Fruit fly (Drosophila melanogaster) whole organism, embryonic: ENCODE results near the gene Spn75F.

ENCODE experiments used
- B-H2 ChIP-seq: fragments of 200-800 bp; sonication (Bioruptor generic); optimal IDR thresholded peaks from 2 replicates; lab custom pipeline; 2018; ENCODE audit warnings: missing biosample characterization, mild to moderate bottlenecking, missing genetic modification characterization
- BtbVII ChIP-seq: fragments of 200-800 bp; sonication (Bioruptor generic); optimal IDR thresholded peaks from 3 replicates; lab custom pipeline; 2017; ENCODE audit warnings: missing biosample characterization, mild to moderate bottlenecking, missing genetic modification characterization
- CG1233 ChIP-seq: fragments of 200-800 bp; sonication (Bioruptor generic); optimal IDR thresholded peaks from 4 replicates; lab custom pipeline; 2018; ENCODE audit warnings: missing biosample characterization, mild to moderate bottlenecking, missing genetic modification characterization
- CG13775 ChIP-seq: fragments of 200-800 bp; sonication (Bioruptor generic); optimal IDR thresholded peaks from 3 replicates; lab custom pipeline; 2017; ENCODE audit warnings: missing biosample characterization, mild to moderate bottlenecking, missing genetic modification characterization
- CG13894 ChIP-seq: fragments of 200-800 bp; sonication (Bioruptor generic); optimal IDR thresholded peaks from 3 replicates; lab custom pipeline; 2018; ENCODE audit warnings: missing biosample characterization, mild to moderate bottlenecking, missing genetic modification characterization, moderate library complexity
- CG18619 ChIP-seq: fragments of 200-800 bp; sonication (Bioruptor generic); optimal IDR thresholded peaks from 3 replicates; lab custom pipeline; 2017; ENCODE audit warnings: missing biosample characterization, mild to moderate bottlenecking, missing genetic modification characterization
- CG31441 ChIP-seq: fragments of 200-800 bp; sonication (Bioruptor generic); IDR thresholded peaks from 2 replicates; pipeline ENCODE4 v1.3.6; 2022; ENCODE audit warnings: missing biosample characterization, missing genetic modification characterization
- CG4617 ChIP-seq: fragments of 200-800 bp; sonication (Bioruptor generic); optimal IDR thresholded peaks from 3 replicates; lab custom pipeline; 2016; ENCODE audit warnings: missing biosample characterization, missing genetic modification characterization, borderline replicate concordance
- CG9215 ChIP-seq: fragments of 200-800 bp; sonication (Bioruptor generic); IDR thresholded peaks from 2 replicates; pipeline ENCODE4 v1.3.6; 2022; ENCODE audit warnings: missing biosample characterization, missing genetic modification characterization
- CG9932 ChIP-seq: fragments of 200-800 bp; sonication (Bioruptor generic); IDR thresholded peaks from 2 replicates; pipeline ENCODE4 v1.3.6; 2022; ENCODE audit warnings: missing biosample characterization, missing genetic modification characterization
- CoRest ChIP-seq: fragments of 200-800 bp; sonication (Bioruptor generic); optimal IDR thresholded peaks from 3 replicates; lab custom pipeline; 2018; ENCODE audit warnings: missing biosample characterization, mild to moderate bottlenecking, missing genetic modification characterization, moderate library complexity
- D ChIP-seq, 2 experiments: fragments of 200-800 bp in 1 of 2; fragments of >200 bp in 1 of 2; sonication (Bioruptor generic) in 1 of 2; optimal IDR thresholded peaks; 2 replicates in 1 of 2; 3 replicates in 1 of 2; lab custom pipeline; 2017; ENCODE audit warnings: mild to moderate bottlenecking in 1 of 2, missing biosample characterization in 1 of 2, missing genetic modification characterization in 1 of 2, missing genetic modification reagents in 1 of 2
- D19A ChIP-seq: fragments of 200-800 bp; optimal IDR thresholded peaks from 3 replicates; lab custom pipeline; 2019; ENCODE audit warnings: missing biosample characterization, mild to moderate bottlenecking, missing genetic modification characterization, moderate library complexity
- D19B ChIP-seq: fragments of 200-800 bp; sonication (Bioruptor generic); optimal IDR thresholded peaks from 2 replicates; lab custom pipeline; 2017; ENCODE audit warnings: missing biosample characterization, mild to moderate bottlenecking, missing genetic modification characterization
- Doc3 ChIP-seq: fragments of 200-800 bp; sonication (Bioruptor generic); IDR thresholded peaks from 3 replicates; pipeline ENCODE4 v1.3.6; 2022; ENCODE audit warnings: missing biosample characterization, missing genetic modification characterization; ENCODE audit not compliant: partially characterized antibody
- Fer3 ChIP-seq: fragments of 200-800 bp; sonication (Bioruptor generic); optimal IDR thresholded peaks from 2 replicates; lab custom pipeline; 2018; ENCODE audit warnings: missing biosample characterization, mild to moderate bottlenecking, missing genetic modification characterization, moderate library complexity
- HLH3B ChIP-seq: fragments of 200-800 bp; sonication (Bioruptor generic); IDR thresholded peaks from 2 replicates; pipeline ENCODE4 v1.3.6; 2022; ENCODE audit warnings: missing biosample characterization, missing genetic modification characterization
- Hr51 ChIP-seq, 2 experiments: fragments of 200-800 bp; sonication (Bioruptor generic); optimal IDR thresholded peaks; 2 replicates in 1 of 2; 3 replicates in 1 of 2; lab custom pipeline; 2016 to 2018; ENCODE audit warnings: missing biosample characterization in 2 of 2, missing genetic modification characterization in 2 of 2, mild to moderate bottlenecking in 1 of 2, moderate library complexity in 1 of 2
- NFAT ChIP-seq: fragments of 200-800 bp; sonication (Bioruptor generic); IDR thresholded peaks from 2 replicates; pipeline ENCODE4 v1.3.6; 2022; ENCODE audit warnings: missing biosample characterization, missing genetic modification characterization
- Opbp ChIP-seq: fragments of 200-800 bp; sonication (Bioruptor generic); IDR thresholded peaks from 3 replicates; pipeline ENCODE4 v1.3.6; 2022; ENCODE audit warnings: missing biosample characterization, missing genetic modification characterization; ENCODE audit not compliant: partially characterized antibody
- Ravus ChIP-seq: fragments of 200-800 bp; sonication (Bioruptor generic); IDR thresholded peaks from 2 replicates; pipeline ENCODE4 v1.3.6; 2022; ENCODE audit warnings: missing biosample characterization, missing genetic modification characterization
- Taf1 ChIP-seq: fragments of 200-800 bp; sonication (Bioruptor generic); IDR thresholded peaks from 2 replicates; pipeline ENCODE4 v1.3.6; 2022; ENCODE audit warnings: missing biosample characterization, missing genetic modification characterization
- Xrp1 ChIP-seq: fragments of 200-800 bp; sonication (Bioruptor generic); IDR thresholded peaks from 2 replicates; pipeline ENCODE4 v1.3.6; 2022; ENCODE audit warnings: missing biosample characterization, missing genetic modification characterization
- abd-A ChIP-seq: fragments of 200-800 bp; sonication (Bioruptor generic); optimal IDR thresholded peaks from 3 replicates; lab custom pipeline; 2019; ENCODE audit warnings: missing biosample characterization, mild to moderate bottlenecking, missing genetic modification characterization, moderate library complexity
- ase ChIP-seq: fragments of 200-800 bp; sonication (Bioruptor generic); IDR thresholded peaks from 3 replicates; pipeline ENCODE4 v1.3.6; 2022; ENCODE audit warnings: missing biosample characterization, missing genetic modification characterization
- ash1 ChIP-seq: fragments of 200-800 bp; sonication (Bioruptor generic); optimal IDR thresholded peaks from 2 replicates; lab custom pipeline; 2018; ENCODE audit warnings: missing biosample characterization, mild to moderate bottlenecking, missing genetic modification characterization
- bcd ChIP-seq: fragments of 200-800 bp; sonication (Bioruptor generic); optimal IDR thresholded peaks from 2 replicates; lab custom pipeline; 2017; ENCODE audit warnings: missing biosample characterization, mild to moderate bottlenecking, missing genetic modification characterization
- bsh ChIP-seq, 2 experiments: fragments of 200-800 bp; sonication (Bioruptor generic); optimal IDR thresholded peaks; 2 replicates each; lab custom pipeline; 2017 to 2018; ENCODE audit warnings: mild to moderate bottlenecking in 2 of 2, missing biosample characterization in 2 of 2, missing genetic modification characterization in 2 of 2, moderate library complexity in 1 of 2
- ci ChIP-seq: fragments of 200-800 bp; sonication (Bioruptor generic); IDR thresholded peaks from 3 replicates; pipeline ENCODE4 v1.3.6; 2022; ENCODE audit warnings: missing biosample characterization, missing genetic modification characterization
- cwo ChIP-seq: fragments of 200-800 bp; sonication (Bioruptor generic); optimal IDR thresholded peaks from 3 replicates; lab custom pipeline; 2017; ENCODE audit warnings: missing biosample characterization, missing genetic modification characterization, mild to moderate bottlenecking, moderate library complexity, missing genetic modification reagents
- fd3F ChIP-seq: fragments of 200-800 bp; sonication (Bioruptor generic); optimal IDR thresholded peaks from 2 replicates; lab custom pipeline; 2018; ENCODE audit warnings: missing biosample characterization, mild to moderate bottlenecking, missing genetic modification characterization, moderate library complexity
- gcm ChIP-seq: fragments of 200-800 bp; sonication (Bioruptor generic); optimal IDR thresholded peaks from 2 replicates; lab custom pipeline; 2019; ENCODE audit warnings: missing biosample characterization, mild to moderate bottlenecking, missing genetic modification characterization, moderate library complexity
- grau ChIP-seq: fragments of 200-800 bp; optimal IDR thresholded peaks from 3 replicates; lab custom pipeline; 2019; ENCODE audit warnings: missing biosample characterization, mild to moderate bottlenecking, missing genetic modification characterization, moderate library complexity
- grn ChIP-seq: fragments of 200-800 bp; sonication (Bioruptor generic); optimal IDR thresholded peaks from 3 replicates; lab custom pipeline; 2017; ENCODE audit warnings: missing biosample characterization, missing genetic modification characterization
- hbn ChIP-seq: fragments of 200-800 bp; sonication (Bioruptor generic); IDR thresholded peaks from 2 replicates; pipeline ENCODE4 v1.3.6; 2022; ENCODE audit warnings: missing biosample characterization, missing genetic modification characterization; ENCODE audit not compliant: partially characterized antibody
- jing ChIP-seq: fragments of 200-800 bp; sonication (Bioruptor generic); optimal IDR thresholded peaks from 2 replicates; lab custom pipeline; 2018; ENCODE audit warnings: missing biosample characterization, mild to moderate bottlenecking, missing genetic modification characterization
- lab ChIP-seq: fragments of 200-800 bp; sonication (Bioruptor generic); optimal IDR thresholded peaks from 3 replicates; lab custom pipeline; 2017; ENCODE audit warnings: missing biosample characterization, missing genetic modification characterization, mild to moderate bottlenecking, moderate library complexity, missing genetic modification reagents
- lov ChIP-seq, 2 experiments: fragments of 200-800 bp in 1 of 2; fragments of >200 bp in 1 of 2; sonication (Bioruptor generic) in 1 of 2; IDR thresholded peaks in 1 of 2; optimal IDR thresholded peaks in 1 of 2; 2 replicates in 1 of 2; 3 replicates in 1 of 2; pipeline versions ENCODE4 v1.3.6 to Lab custom; 2017 to 2022; ENCODE audit warnings: missing biosample characterization in 1 of 2, missing genetic modification characterization in 1 of 2
- nmo ChIP-seq: fragments of 200-800 bp; sonication (Bioruptor generic); optimal IDR thresholded peaks from 2 replicates; lab custom pipeline; 2018; ENCODE audit warnings: missing biosample characterization, mild to moderate bottlenecking, missing genetic modification characterization, moderate library complexity
- onecut ChIP-seq: fragments of 200-800 bp; sonication (Bioruptor generic); IDR thresholded peaks from 2 replicates; pipeline ENCODE4 v1.3.6; 2022; ENCODE audit warnings: missing biosample characterization, missing genetic modification characterization
- pum ChIP-seq: fragments of 200-800 bp; sonication (Bioruptor generic); optimal IDR thresholded peaks from 2 replicates; lab custom pipeline; 2016; ENCODE audit warnings: missing biosample characterization, missing genetic modification characterization
- pzg ChIP-seq: fragments of 200-800 bp; sonication (Bioruptor generic); optimal IDR thresholded peaks from 3 replicates; lab custom pipeline; 2018; ENCODE audit warnings: missing biosample characterization, mild to moderate bottlenecking, missing genetic modification characterization, moderate library complexity
- row ChIP-seq: fragments of 200-800 bp; sonication (Bioruptor generic); IDR thresholded peaks from 3 replicates; pipeline ENCODE4 v1.3.6; 2022; ENCODE audit warnings: missing biosample characterization, missing genetic modification characterization
- tio ChIP-seq: fragments of 200-800 bp; sonication (Bioruptor generic); optimal IDR thresholded peaks from 2 replicates; lab custom pipeline; 2017; ENCODE audit warnings: missing biosample characterization, missing genetic modification characterization, inconsistent platforms
- vfl ChIP-seq: fragments of 200-800 bp; sonication (Bioruptor generic); optimal IDR thresholded peaks from 2 replicates; lab custom pipeline; 2016; ENCODE audit warnings: missing biosample characterization, missing genetic modification characterization
- zfh1 ChIP-seq: fragments of 200-800 bp; sonication (Bioruptor generic); IDR thresholded peaks from 3 replicates; pipeline ENCODE4 v1.3.6; 2022; ENCODE audit warnings: missing biosample characterization, missing genetic modification characterization

The Spn75F gene

DNA sequence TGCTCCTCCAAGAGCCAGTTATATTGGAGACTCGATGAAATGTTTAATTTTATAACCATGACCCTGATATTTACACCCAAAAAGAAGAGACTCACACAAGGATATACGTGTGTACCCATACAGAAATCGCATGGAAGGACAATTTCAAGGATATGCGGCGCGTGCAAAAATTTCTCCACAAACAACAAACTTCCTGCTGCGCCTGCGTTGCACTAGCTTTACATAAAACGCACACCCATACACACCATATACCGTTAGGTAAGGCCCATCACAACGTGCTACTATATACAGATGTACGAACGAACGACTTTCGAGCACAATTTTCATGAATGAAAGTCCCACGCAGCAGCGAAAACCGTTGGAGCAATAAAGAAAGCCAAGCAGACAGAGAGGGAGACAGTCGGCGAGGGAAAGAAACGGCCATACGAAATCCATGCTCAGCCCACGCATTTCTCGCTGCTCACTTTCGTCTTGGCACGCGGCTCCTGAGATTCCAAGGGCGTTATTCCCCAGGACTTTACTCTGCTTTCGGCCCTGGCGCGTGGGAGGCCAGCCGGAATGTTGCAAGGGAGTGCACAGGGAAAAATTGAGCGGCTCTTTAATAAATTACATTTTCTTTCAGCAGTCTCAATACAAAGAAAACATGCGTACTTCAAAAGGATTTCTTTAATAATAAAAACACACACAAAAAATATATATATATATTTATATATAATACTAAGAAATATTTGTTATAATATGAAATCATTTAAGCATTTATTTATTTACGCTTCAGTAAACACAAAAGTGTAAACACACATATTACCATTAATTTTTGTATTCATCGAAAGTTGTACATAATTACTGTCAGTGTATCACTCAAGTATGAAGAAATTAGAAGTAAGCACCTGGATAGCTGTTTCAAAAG, 41.8 kb downstream of the Spn75F start (continued):
- TF ChIP-seq D19B (GFP tag; lab: Kevin White, UChicago) (no peak), CG13894 (peak; percentile 88), CoRest (peak; percentile 58), BtbVII (peak; percentile 39), CG18619 (peak; percentile 21), gcm (peak; percentile 46), bcd (GFP tag; lab: Kevin White, UChicago) (peak; percentile 17), zfh1 (GFP tag; lab: Robert Waterston, UW) (no peak), row (GFP tag; lab: Robert Waterston, UW) (peak; percentile 30; the same call in 1 of the 3 replicates), ase (GFP tag; lab: Robert Waterston, UW) (0 out of 3 replicates have a peak, but pooled peaks have one; percentile 18), Xrp1 (GFP tag; lab: Robert Waterston, UW) (peak; percentile 28; the same call in 1 of the 2 replicates), pzg (no peak), tio (no peak), CG31441 (GFP tag; lab: Robert Waterston, UW) (peak; percentile 65), CG4617 (no peak), ash1 (GFP tag; lab: Kevin White, UChicago) (no peak), CG9215 (GFP tag; lab: Robert Waterston, UW) (no peak), CG13775 (GFP tag; lab: Kevin White, UChicago) (peak; percentile 44), grau (tag; lab: Kevin White, UChicago) (peak; percentile 62), cwo (GFP tag; lab: Kevin White, UChicago) (peak; percentile 26), B-H2 (GFP tag; lab: Kevin White, UChicago) (no peak), Taf1 (GFP tag; lab: Robert Waterston, UW) (no peak), CG9932 (GFP tag; lab: Robert Waterston, UW) (no peak; the same call in 1 of the 2 replicates), onecut (GFP tag; lab: Robert Waterston, UW) (no peak), ci (peak; percentile 27; the same call in 1 of the 3 replicates), fd3F (GFP tag; lab: Kevin White, UChicago) (peak; percentile 2), bsh (GFP tag; optimal IDR thresholded peaks at IDR 0.05; lab: Kevin White, UChicago) (peak in 1 of 2 experiments; percentile 39), Hr51 (GFP tag; optimal IDR thresholded peaks at IDR 0.05; lab: Kevin White, UChicago) (peak in 1 of 2 experiments; percentile 61), pum (GFP tag; lab: Kevin White, UChicago) (no peak), vfl (no peak), D (optimal IDR thresholded peaks at IDR 0.05; lab: Kevin White, UChicago) (no peak), D (GFP tag; optimal IDR thresholded peaks at IDR 0.05; lab: Kevin White, UChicago) (peak; percentile 20), Opbp (GFP tag; lab: Robert Waterston, UW) (no peak), jing (no peak), Ravus (no peak), Doc3 (GFP tag; lab: Robert Waterston, UW) (no peak), lab (GFP tag; lab: Kevin White, UChicago) (peak; percentile 69), nmo (GFP tag; lab: Kevin White, UChicago) (peak; percentile 34), abd-A (tag; lab: Kevin White, UChicago) (peak; percentile 86), hbn (GFP tag; lab: Robert Waterston, UW) (no peak), HLH3B (GFP tag; lab: Robert Waterston, UW) (no peak), CG1233 (peak; percentile 33), lov (optimal IDR thresholded peaks at IDR 0.05; lab: Kevin White, UChicago) (no peak), lov (GFP tag; IDR thresholded peaks at IDR 0.05; lab: Robert Waterston, UW) (no peak), Fer3 (tag; lab: Kevin White, UChicago) (peak; percentile 37), grn (GFP tag; lab: Kevin White, UChicago) (no peak), D19A (peak; percentile 16), NFAT (GFP tag; lab: Robert Waterston, UW) (no peak)
